Worm (Caenorhabditis elegans): ENCODE measurements around the gene hpo-26.

Gene hpo-26

ce11 chrV:6511121-6511520 lies 21.7 kb downstream of the hpo-26 start, which contains the start of gene ubh-1:
Gene ubh-1 (minus strand): TSS chrV:6511409.
- TF ChIP-seq dmd-8 (GFP tag; IDR thresholded peaks at IDR 0.05) (no peak), T26A8.4 (GFP tag; IDR thresholded peaks at IDR 0.05) (peak; percentile 46), unc-62 (GFP tag; optimal IDR thresholded peaks at IDR 0.05 in 1 of 2) (peak in 1 of 2 experiments; percentile 96), unc-62 (tag; optimal IDR thresholded peaks at IDR 0.05) (no peak), duxl-1 (tag; optimal IDR thresholded peaks at IDR 0.05; ENCODE audit: poor library complexity) (no peak), mes-2 (tag; optimal IDR thresholded peaks at IDR 0.05; ENCODE audit: poor library complexity, severe bottlenecking) (peak; percentile 25)

DNA sequence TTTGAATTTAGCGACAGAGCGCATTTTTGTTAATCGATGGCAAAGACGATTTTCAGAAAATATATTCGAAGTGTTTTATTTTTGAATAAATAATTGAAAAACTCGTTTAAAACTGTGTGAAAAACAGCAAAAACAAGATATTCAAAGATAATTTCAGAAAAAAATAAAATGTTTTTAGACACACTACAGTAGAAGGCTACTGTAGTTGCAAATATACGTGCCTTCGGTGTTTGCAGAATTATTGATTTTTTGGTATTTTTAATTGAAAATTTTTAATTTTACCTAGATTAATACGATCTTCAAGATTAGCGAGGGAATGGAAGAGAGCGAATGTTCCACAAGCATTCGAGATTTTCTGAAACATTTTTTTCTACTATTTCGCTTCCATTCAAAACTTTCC lies 22.2 kb downstream of the hpo-26 start:
- TF ChIP-seq nhr-48 (tag; optimal IDR thresholded peaks at IDR 0.05) (no peak), lsy-2 (tag; optimal IDR thresholded peaks at IDR 0.05) (peak in 1 of 2 experiments; percentile 44), lin-13 (GFP tag; optimal IDR thresholded peaks at IDR 0.05) (no peak)

DNA sequence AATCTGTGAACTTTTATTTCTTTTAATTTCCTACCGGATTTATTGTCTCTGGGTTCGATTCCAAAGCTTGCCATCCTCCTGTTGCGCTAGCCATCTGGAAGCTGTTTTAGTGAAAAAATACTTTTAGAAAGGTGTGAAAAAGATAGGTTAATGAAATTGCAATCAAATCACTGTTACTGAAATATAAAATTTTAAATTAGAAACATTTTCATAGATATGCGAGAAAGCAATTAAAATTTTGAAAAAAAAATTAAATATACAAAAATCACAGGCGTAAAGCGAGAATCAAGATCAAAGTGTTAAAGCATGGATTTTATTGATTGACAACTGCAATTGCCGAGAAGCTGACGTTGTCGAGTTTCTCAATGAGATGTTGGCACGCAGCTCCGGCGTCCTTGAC lies 23.1 kb downstream of the hpo-26 start, which contains the start of gene ubh-2:
ubh-2 (minus strand) TSS at position 101 of the 400 bp plus-strand sequence.
- no peak for TF ChIP-seq ztf-11 (tag; optimal IDR thresholded peaks at IDR 0.05)
- TF ChIP-seq aha-1 (tag): no peak
- TF ChIP-seq ztf-7 (tag; optimal IDR thresholded peaks at IDR 0.05): no peak
- no peak for TF ChIP-seq cey-2 (tag; optimal IDR thresholded peaks at IDR 0.05; ENCODE audit: borderline replicate concordance, insufficient read depth)
- no peak for TF ChIP-seq lsy-2 (tag; optimal IDR thresholded peaks at IDR 0.05)
- no peak for TF ChIP-seq ceh-44 (GFP tag; IDR thresholded peaks at IDR 0.05)
- TF ChIP-seq nhr-28 (tag; optimal IDR thresholded peaks at IDR 0.05): no peak
- TF ChIP-seq unc-130 (GFP tag; optimal IDR thresholded peaks at IDR 0.05): no peak

DNA sequence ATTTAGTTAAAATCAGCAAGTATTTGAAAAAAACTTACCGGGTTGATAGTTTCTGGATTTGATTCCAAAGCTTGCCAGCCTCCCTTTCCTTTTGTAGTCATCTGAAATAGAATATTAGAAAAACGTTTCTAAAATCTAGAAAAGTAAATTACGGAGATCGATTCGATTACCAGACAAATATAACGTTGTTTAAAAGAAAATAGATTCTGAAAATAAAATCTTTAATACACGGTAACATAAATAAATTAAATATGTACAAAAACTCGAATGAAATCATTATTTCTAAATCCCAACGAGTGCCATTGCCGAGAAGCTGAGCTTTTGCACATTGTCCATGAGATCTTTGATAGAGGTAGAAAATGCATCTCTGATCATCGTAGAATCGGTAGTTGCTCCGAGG lies 24.2 kb downstream of the hpo-26 start, which contains the start of gene ubh-3:
ubh-3 (minus strand) TSS at position 101 of the 400 bp plus-strand sequence.
- TF ChIP-seq hmg-1.1 (GFP tag; IDR thresholded peaks at IDR 0.05) (no peak), lin-13 (GFP tag; optimal IDR thresholded peaks at IDR 0.05) (no peak), zip-11 (GFP tag; IDR thresholded peaks at IDR 0.05) (no peak), lin-15B (tag; optimal IDR thresholded peaks at IDR 0.05) (no peak), tag-97 (GFP tag; IDR thresholded peaks at IDR 0.05) (no peak), Y5F2A.4 (GFP tag; optimal IDR thresholded peaks at IDR 0.05) (no peak), set-16 (GFP tag; IDR thresholded peaks at IDR 0.05) (no peak), nhr-48 (tag; optimal IDR thresholded peaks at IDR 0.05) (no peak), jun-1 (tag; optimal IDR thresholded peaks at IDR 0.05) (no peak), lin-39 (tag; optimal IDR thresholded peaks at IDR 0.05) (no peak), pha-4 (GFP tag; IDR thresholded peaks at IDR 0.05) (no peak), pha-4 (tag; optimal IDR thresholded peaks at IDR 0.05) (no peak)

ce11 chrV:6506238-6506956 lies 26.5 kb downstream of the hpo-26 start:
- TF ChIP-seq unc-62 (GFP tag; optimal IDR thresholded peaks at IDR 0.05 in 1 of 2) (peak in 1 of 2 experiments; percentile 95), unc-62 (tag; optimal IDR thresholded peaks at IDR 0.05) (no peak), mxl-2 (GFP tag; conservative IDR thresholded peaks at IDR 0.05) (no peak)

ce11 chrV:6505339-6505811 lies 27.5 kb downstream of the hpo-26 start, which contains the start of gene W01A11.7:
Gene W01A11.7 (minus strand): TSS chrV:6505389.
- TF ChIP-seq fkh-10 (GFP tag; optimal IDR thresholded peaks at IDR 0.05) (no peak), ztf-7 (tag; optimal IDR thresholded peaks at IDR 0.05) (no peak), zfp-2 (tag; optimal IDR thresholded peaks at IDR 0.05) (no peak), tag-97 (GFP tag; IDR thresholded peaks at IDR 0.05) (no peak), duxl-1 (tag; optimal IDR thresholded peaks at IDR 0.05; ENCODE audit: poor library complexity) (no peak), hlh-30 (tag; optimal IDR thresholded peaks at IDR 0.05; ENCODE audit: insufficient read depth) (peak; percentile 70), spr-1 (tag; optimal IDR thresholded peaks at IDR 0.05) (no peak), D1046.2 (GFP tag; IDR thresholded peaks at IDR 0.05) (no peak), ctbp-1 (GFP tag; IDR thresholded peaks at IDR 0.05) (no peak), unc-62 (GFP tag; optimal IDR thresholded peaks at IDR 0.05 in 1 of 2) (peak in 1 of 2 experiments; percentile 65), unc-62 (tag; optimal IDR thresholded peaks at IDR 0.05) (no peak), ceh-20 (GFP tag; IDR thresholded peaks at IDR 0.05) (0 out of 2 replicates have a peak, but pooled peaks have one; percentile 34), hlh-11 (tag; optimal IDR thresholded peaks at IDR 0.05) (peak; percentile 27), skn-1 (tag; optimal IDR thresholded peaks at IDR 0.05) (no peak), lin-38 (GFP tag; IDR thresholded peaks at IDR 0.05) (no peak), ZK337.2 (GFP tag; IDR thresholded peaks at IDR 0.05) (no peak), dve-1 (tag; optimal IDR thresholded peaks at IDR 0.05; ENCODE audit: insufficient read depth) (no peak), nhr-48 (tag; optimal IDR thresholded peaks at IDR 0.05) (peak; percentile 10), jun-1 (tag; optimal IDR thresholded peaks at IDR 0.05) (no peak), zag-1 (tag; optimal IDR thresholded peaks at IDR 0.05) (no peak)
